Worm (Caenorhabditis elegans) whole organism, mixed stage, embryonic: Measurements from ENCODE around the gene Y26G10.6.

Experiments
- blmp-1 ChIP-seq: fragments of 150-350 bp; optimal IDR thresholded peaks from 2 replicates; lab custom pipeline; 2014; ENCODE audit warnings: missing biosample characterization, missing genetic modification characterization
- ces-1 ChIP-seq: fragments of 150-350 bp; optimal IDR thresholded peaks from 2 replicates; lab custom pipeline; 2014; ENCODE audit warnings: missing biosample characterization, missing genetic modification reagents, missing genetic modification characterization
- cnd-1 ChIP-seq: fragments of 200-800 bp; sonication (Bioruptor generic); optimal IDR thresholded peaks from 2 replicates; lab custom pipeline; 2018; ENCODE audit warnings: mild to moderate bottlenecking, missing genetic modification characterization, missing compliant biosample characterization
- elt-3 ChIP-seq: fragments of 150-350 bp; optimal IDR thresholded peaks from 2 replicates; lab custom pipeline; 2014; ENCODE audit warnings: missing biosample characterization, missing genetic modification characterization
- hlh-1 ChIP-seq: fragments of 150-350 bp; optimal IDR thresholded peaks from 2 replicates; lab custom pipeline; 2014; ENCODE audit warnings: missing biosample characterization, missing genetic modification reagents, missing genetic modification characterization
- lin-13 ChIP-seq: fragments of 150-350 bp; optimal IDR thresholded peaks from 2 replicates; lab custom pipeline; 2014; ENCODE audit warnings: missing biosample characterization, missing genetic modification characterization
- mep-1 ChIP-seq: fragments of 150-350 bp; optimal IDR thresholded peaks from 2 replicates; lab custom pipeline; 2017; ENCODE audit warnings: missing biosample characterization, missing genetic modification reagents, missing genetic modification characterization, inconsistent platforms
- nhr-237 ChIP-seq: fragments of 150-350 bp; optimal IDR thresholded peaks from 2 replicates; lab custom pipeline; 2014; ENCODE audit warnings: missing biosample characterization, missing genetic modification characterization
- nhr-76 ChIP-seq: sonication (generic microtip); optimal IDR thresholded peaks from 2 replicates; lab custom pipeline; 2017; ENCODE audit warnings: missing biosample characterization, missing genetic modification characterization

- no peak for TF ChIP-seq blmp-1 (tag; lab: Kevin White, UChicago)
- no peak for TF ChIP-seq lin-13 (tag; lab: Kevin White, UChicago)
- TF ChIP-seq nhr-237 (tag; lab: Kevin White, UChicago), result no peak
- no peak for TF ChIP-seq mep-1 (tag; lab: Kevin White, UChicago)
- TF ChIP-seq cnd-1 (tag; lab: Kevin White, UChicago), result no peak
- no peak for TF ChIP-seq nhr-76 (tag; lab: Kevin White, UChicago)
- no peak for TF ChIP-seq elt-3 (tag; lab: Kevin White, UChicago)
- TF ChIP-seq hlh-1, result no peak
- no peak for TF ChIP-seq ces-1 (GFP tag; lab: Kevin White, UChicago)
These were observed 12.9 kb upstream of the Y26G10.6 start, which contains the start of gene F59A1.18 for ce11 chrV:17686852-17687251.
